Fruit fly (Drosophila melanogaster): ENCODE measurements around the gene SclB.

dm6 chr2L:16858466-16859007 is 20.8 kb downstream of the SclB start, which contains the start of gene CG31809:
- TF ChIP-seq Sox15 (GFP tag; optimal IDR thresholded peaks at IDR 0.05) (no peak), CG10631 (GFP tag; optimal IDR thresholded peaks at IDR 0.05) (no peak), CG11294 (GFP tag; IDR thresholded peaks at IDR 0.05) (no peak), eg (GFP tag; IDR thresholded peaks at IDR 0.05) (no peak), spab (GFP tag; optimal IDR thresholded peaks at IDR 0.05) (no peak), Blimp-1 (GFP tag; optimal IDR thresholded peaks at IDR 0.05) (no peak), Ets21C (GFP tag; optimal IDR thresholded peaks at IDR 0.05) (no peak), CG6276 (GFP tag; optimal IDR thresholded peaks at IDR 0.05) (no peak), CG6854 (GFP tag; optimal IDR thresholded peaks at IDR 0.05) (no peak), CG34406 (GFP tag; optimal IDR thresholded peaks at IDR 0.05) (no peak), CG3032 (tag; optimal IDR thresholded peaks at IDR 0.05) (no peak)
